Fruit fly (Drosophila melanogaster): ENCODE measurements around the gene Moca-cyp.

Gene Moca-cyp

DNA sequence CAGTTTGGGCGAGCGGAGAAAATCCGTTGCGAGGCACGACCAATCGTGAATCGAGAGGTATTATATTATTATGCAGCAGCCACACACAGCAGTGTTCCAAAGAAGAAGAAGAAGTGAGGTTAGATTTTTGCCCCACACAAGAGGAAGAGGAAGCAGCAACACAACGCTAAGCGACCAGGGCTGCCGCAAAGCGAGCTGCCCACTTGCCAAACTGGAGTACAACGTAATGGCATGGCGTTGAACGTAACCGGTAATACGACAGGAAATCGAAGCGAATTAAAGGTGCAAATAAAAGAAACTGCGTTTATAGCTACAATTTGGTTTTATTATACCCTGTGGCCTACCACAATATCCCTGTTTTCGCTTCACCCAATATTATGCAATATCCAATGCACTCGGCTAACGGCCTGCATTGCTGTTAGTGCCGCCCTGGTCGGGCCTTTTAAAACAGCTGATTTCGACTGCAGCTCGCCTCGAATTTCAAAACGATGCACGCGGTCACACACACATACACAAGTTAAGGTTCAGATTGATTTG is 4.6 kb upstream of the Moca-cyp start (continued):
- TF ChIP-seq tai (GFP tag; optimal IDR thresholded peaks at IDR 0.05) (no peak), Dfd (GFP tag; optimal IDR thresholded peaks at IDR 0.05) (no peak), rgr (GFP tag; optimal IDR thresholded peaks at IDR 0.05) (peak; percentile 80)

- no peak for TF ChIP-seq Abd-B (GFP tag; optimal IDR thresholded peaks at IDR 0.05)
- TF ChIP-seq Myc (optimal IDR thresholded peaks at IDR 0.05), result peak; percentile 17
- peak; percentile 43 for TF ChIP-seq OdsH (GFP tag; optimal IDR thresholded peaks at IDR 0.05)
- TF ChIP-seq GATAd (GFP tag; optimal IDR thresholded peaks at IDR 0.05), result peak; percentile 1
- TF ChIP-seq HLH106 (tag; optimal IDR thresholded peaks at IDR 0.05), result peak; percentile 69
- no peak for TF ChIP-seq lola (GFP tag; optimal IDR thresholded peaks at IDR 0.05)
- no peak for TF ChIP-seq Rel (GFP tag; optimal IDR thresholded peaks at IDR 0.05)
- no peak for TF ChIP-seq Rel (tag; optimal IDR thresholded peaks at IDR 0.05)
- TF ChIP-seq sage (GFP tag; optimal IDR thresholded peaks at IDR 0.05), result no peak
- TF ChIP-seq tai (GFP tag; optimal IDR thresholded peaks at IDR 0.05), result no peak
- no peak for TF ChIP-seq N (GFP tag; optimal IDR thresholded peaks at IDR 0.05)
- peak; percentile 48 for TF ChIP-seq psq (GFP tag; optimal IDR thresholded peaks at IDR 0.05)
- TF ChIP-seq Hr83 (GFP tag; optimal IDR thresholded peaks at IDR 0.05; ENCODE audit: poor library complexity, severe bottlenecking), result peak; percentile 61
- TF ChIP-seq Dfd (GFP tag; optimal IDR thresholded peaks at IDR 0.05), result no peak
- TF ChIP-seq ey (GFP tag; optimal IDR thresholded peaks at IDR 0.05), result peak; percentile 44
- TF ChIP-seq dsf (GFP tag; optimal IDR thresholded peaks at IDR 0.05; ENCODE audit: borderline replicate concordance), result no peak
- TF ChIP-seq fru (GFP tag; optimal IDR thresholded peaks at IDR 0.05), result peak; percentile 43
- TF ChIP-seq dl (GFP tag; optimal IDR thresholded peaks at IDR 0.05; ENCODE audit: insufficient read depth in 1 of 2, partially characterized antibody in 2 of 2), result no peak
- TF ChIP-seq Mio (GFP tag; optimal IDR thresholded peaks at IDR 0.05), result no peak
- TF ChIP-seq foxo (GFP tag; optimal IDR thresholded peaks at IDR 0.05), result peak in 1 of 2 experiments; percentile 65
- peak; percentile 53 for TF ChIP-seq sv (GFP tag; optimal IDR thresholded peaks at IDR 0.05)
- no peak for TF ChIP-seq brk (GFP tag; optimal IDR thresholded peaks at IDR 0.05)
- peak; percentile 35 for TF ChIP-seq CG9705 (GFP tag; optimal IDR thresholded peaks at IDR 0.05)
- TF ChIP-seq Dif (GFP tag; optimal IDR thresholded peaks at IDR 0.05; ENCODE audit: partially characterized antibody), result no peak
- TF ChIP-seq Jra (GFP tag; optimal IDR thresholded peaks at IDR 0.05), result peak; percentile 30
- peak; percentile 69 for TF ChIP-seq Hnf4 (GFP tag; optimal IDR thresholded peaks at IDR 0.05)
- peak; percentile 47 for TF ChIP-seq h (GFP tag; optimal IDR thresholded peaks at IDR 0.05)
- peak; percentile 32 for TF ChIP-seq Sp1 (GFP tag; optimal IDR thresholded peaks at IDR 0.05)
- no peak for TF ChIP-seq Vsx2 (GFP tag; optimal IDR thresholded peaks at IDR 0.05; ENCODE audit: partially characterized antibody)
- peak; percentile 64 for TF ChIP-seq woc (GFP tag; optimal IDR thresholded peaks at IDR 0.05)
- TF ChIP-seq rgr (GFP tag; optimal IDR thresholded peaks at IDR 0.05), result peak; percentile 62
- TF ChIP-seq dmrt93B (GFP tag; optimal IDR thresholded peaks at IDR 0.05), result peak; percentile 29
- peak; percentile 42 for TF ChIP-seq br (GFP tag; optimal IDR thresholded peaks at IDR 0.05)
- no peak for TF ChIP-seq Hr78 (GFP tag; optimal IDR thresholded peaks at IDR 0.05)
Measured at dm6 chr3R:28336046-28336771, 3.9 kb upstream of the Moca-cyp start, which contains the start of gene larp. Gene larp (minus strand): TSS chr3R:28336440.

DNA sequence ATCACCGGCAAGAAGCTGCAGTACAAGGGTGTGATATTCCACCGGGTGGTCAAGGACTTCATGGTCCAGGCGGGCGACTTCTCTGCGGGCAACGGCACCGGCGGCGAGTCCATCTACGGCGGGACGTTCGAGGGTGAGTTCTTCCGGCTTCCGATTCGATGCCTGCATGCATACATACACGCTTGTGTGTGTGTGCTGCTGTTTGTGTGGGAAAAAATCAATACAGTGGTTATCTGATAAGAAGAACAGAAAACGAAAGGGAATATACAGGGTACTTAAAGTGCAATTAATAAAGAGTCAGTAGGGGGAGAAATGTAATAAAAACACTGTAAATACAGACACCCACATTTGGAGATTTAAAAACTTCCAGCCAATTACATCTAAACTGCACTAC is 469 bp downstream of the Moca-cyp start:
- TF ChIP-seq Hnf4 (GFP tag; optimal IDR thresholded peaks at IDR 0.05) (no peak), Abd-B (GFP tag; optimal IDR thresholded peaks at IDR 0.05) (no peak), pan (optimal IDR thresholded peaks at IDR 0.05) (no peak), Sp1 (GFP tag; optimal IDR thresholded peaks at IDR 0.05) (no peak), sage (GFP tag; optimal IDR thresholded peaks at IDR 0.05) (no peak), HLH106 (tag; optimal IDR thresholded peaks at IDR 0.05) (peak; percentile 22), woc (GFP tag; optimal IDR thresholded peaks at IDR 0.05) (no peak), jim (GFP tag; optimal IDR thresholded peaks at IDR 0.05) (no peak), dmrt93B (GFP tag; optimal IDR thresholded peaks at IDR 0.05) (no peak), Hr78 (GFP tag; optimal IDR thresholded peaks at IDR 0.05) (no peak), foxo (GFP tag; optimal IDR thresholded peaks at IDR 0.05) (peak in 1 of 2 experiments; percentile 61), N (GFP tag; optimal IDR thresholded peaks at IDR 0.05) (no peak), CG32264 (GFP tag; optimal IDR thresholded peaks at IDR 0.05) (no peak), psq (GFP tag; optimal IDR thresholded peaks at IDR 0.05) (no peak), dl (GFP tag; optimal IDR thresholded peaks at IDR 0.05; ENCODE audit: insufficient read depth in 1 of 2, partially characterized antibody in 2 of 2) (no peak), fru (GFP tag; optimal IDR thresholded peaks at IDR 0.05) (peak; percentile 17), Rel (GFP tag; optimal IDR thresholded peaks at IDR 0.05) (no peak), Rel (tag; optimal IDR thresholded peaks at IDR 0.05) (no peak), rgr (GFP tag; optimal IDR thresholded peaks at IDR 0.05) (peak; percentile 44), Hr83 (GFP tag; optimal IDR thresholded peaks at IDR 0.05; ENCODE audit: poor library complexity, severe bottlenecking) (no peak), Dfd (GFP tag; optimal IDR thresholded peaks at IDR 0.05) (no peak), ey (GFP tag; optimal IDR thresholded peaks at IDR 0.05) (no peak), CrebA (GFP tag; optimal IDR thresholded peaks at IDR 0.05; ENCODE audit: borderline replicate concordance) (no peak), brk (GFP tag; optimal IDR thresholded peaks at IDR 0.05) (no peak), h (GFP tag; optimal IDR thresholded peaks at IDR 0.05) (no peak), Mio (GFP tag; optimal IDR thresholded peaks at IDR 0.05) (no peak), CG9705 (GFP tag; optimal IDR thresholded peaks at IDR 0.05) (no peak), Jra (GFP tag; optimal IDR thresholded peaks at IDR 0.05) (no peak), usp (GFP tag; optimal IDR thresholded peaks at IDR 0.05) (no peak), dsf (GFP tag; optimal IDR thresholded peaks at IDR 0.05; ENCODE audit: borderline replicate concordance) (no peak), OdsH (GFP tag; optimal IDR thresholded peaks at IDR 0.05) (peak; percentile 12), tai (GFP tag; optimal IDR thresholded peaks at IDR 0.05) (no peak), GATAd (GFP tag; optimal IDR thresholded peaks at IDR 0.05) (no peak), Dif (GFP tag; optimal IDR thresholded peaks at IDR 0.05; ENCODE audit: partially characterized antibody) (no peak), Vsx2 (GFP tag; optimal IDR thresholded peaks at IDR 0.05; ENCODE audit: partially characterized antibody) (no peak), lola (GFP tag; optimal IDR thresholded peaks at IDR 0.05) (no peak), Myc (optimal IDR thresholded peaks at IDR 0.05) (no peak), sv (GFP tag; optimal IDR thresholded peaks at IDR 0.05) (no peak)
